Fruit fly (Drosophila melanogaster) whole organism, embryonic: Measurements from ENCODE around the gene vari.

Experiments
- CG11456 ChIP-seq: fragments of 200-800 bp; sonication (Bioruptor generic); IDR thresholded peaks from 3 replicates; pipeline ENCODE4 v1.3.6; 2022; ENCODE audit warnings: missing biosample characterization, missing genetic modification characterization
- CG11560 ChIP-seq: fragments of 200-800 bp; sonication (Bioruptor generic); IDR thresholded peaks from 3 replicates; pipeline ENCODE4 v1.3.6; 2022; ENCODE audit warnings: missing biosample characterization, missing genetic modification characterization
- CG12391 ChIP-seq: fragments of 200-800 bp; sonication (Bioruptor generic); optimal IDR thresholded peaks from 3 replicates; lab custom pipeline; 2018; ENCODE audit warnings: missing biosample characterization, mild to moderate bottlenecking, missing genetic modification characterization, moderate library complexity
- CG13424 ChIP-seq: fragments of 200-800 bp; sonication (Bioruptor generic); optimal IDR thresholded peaks from 2 replicates; lab custom pipeline; 2019; ENCODE audit warnings: missing biosample characterization, mild to moderate bottlenecking, missing genetic modification characterization, moderate library complexity
- CG13624 ChIP-seq: fragments of 200-800 bp; sonication (Bioruptor generic); optimal IDR thresholded peaks from 2 replicates; lab custom pipeline; 2016; ENCODE audit warnings: missing biosample characterization, missing genetic modification characterization
- CG14014 ChIP-seq: fragments of 200-800 bp; sonication (Bioruptor generic); IDR thresholded peaks from 2 replicates; pipeline ENCODE4 v1.3.6; 2022; ENCODE audit warnings: missing biosample characterization, missing genetic modification characterization
- CG15514 ChIP-seq: fragments of 200-800 bp; sonication (Bioruptor generic); optimal IDR thresholded peaks from 3 replicates; lab custom pipeline; 2017; ENCODE audit warnings: missing biosample characterization, missing genetic modification characterization, mild to moderate bottlenecking, moderate library complexity, missing genetic modification reagents
- CG17385 ChIP-seq: fragments of 200-800 bp; sonication (Bioruptor generic); optimal IDR thresholded peaks from 3 replicates; lab custom pipeline; 2018; ENCODE audit warnings: missing biosample characterization, mild to moderate bottlenecking, missing genetic modification characterization
- CG17568 ChIP-seq: fragments of 200-800 bp; sonication (Bioruptor generic); optimal IDR thresholded peaks from 2 replicates; lab custom pipeline; 2018; ENCODE audit warnings: missing biosample characterization, mild to moderate bottlenecking, missing genetic modification characterization, moderate library complexity
- CG2202 ChIP-seq: fragments of 200-800 bp; sonication (Bioruptor generic); optimal IDR thresholded peaks from 2 replicates; lab custom pipeline; 2018; ENCODE audit warnings: missing biosample characterization, mild to moderate bottlenecking, missing genetic modification characterization
- CG31224 ChIP-seq: fragments of 200-800 bp; sonication (Bioruptor generic); IDR thresholded peaks from 2 replicates; pipeline ENCODE4 v1.3.6; 2022; ENCODE audit warnings: missing biosample characterization, missing genetic modification characterization
- CG32532 ChIP-seq: fragments of 200-800 bp; sonication (Bioruptor generic); IDR thresholded peaks from 2 replicates; pipeline ENCODE4 v1.3.6; 2022; ENCODE audit warnings: missing biosample characterization, missing genetic modification characterization
- CG6791 ChIP-seq: fragments of 200-800 bp; sonication (Bioruptor generic); IDR thresholded peaks from 3 replicates; pipeline ENCODE4 v1.3.6; 2022; ENCODE audit warnings: missing biosample characterization, missing genetic modification characterization; ENCODE audit not compliant: partially characterized antibody
- CG7556 ChIP-seq: fragments of 200-800 bp; sonication (Bioruptor generic); optimal IDR thresholded peaks from 2 replicates; lab custom pipeline; 2017; ENCODE audit warnings: missing biosample characterization, mild to moderate bottlenecking, missing genetic modification characterization
- CG7839 ChIP-seq: fragments of 200-800 bp; sonication (Bioruptor generic); optimal IDR thresholded peaks from 3 replicates; lab custom pipeline; 2018; ENCODE audit warnings: missing biosample characterization, mild to moderate bottlenecking, missing genetic modification characterization, moderate library complexity
- CG7963 ChIP-seq: fragments of 200-800 bp; sonication (Bioruptor generic); IDR thresholded peaks from 3 replicates; pipeline ENCODE4 v1.3.6; 2022; ENCODE audit warnings: missing biosample characterization, missing genetic modification characterization; ENCODE audit not compliant: partially characterized antibody
- CG9437 ChIP-seq: fragments of 200-800 bp; sonication (Bioruptor generic); optimal IDR thresholded peaks from 2 replicates; lab custom pipeline; 2018; ENCODE audit warnings: missing biosample characterization, mild to moderate bottlenecking, missing genetic modification characterization
- CG9817 ChIP-seq: fragments of 200-800 bp; sonication (Bioruptor generic); optimal IDR thresholded peaks from 2 replicates; lab custom pipeline; 2018; ENCODE audit warnings: missing biosample characterization, mild to moderate bottlenecking, missing genetic modification characterization, moderate library complexity
- D ChIP-seq, 2 experiments: fragments of 200-800 bp in 1 of 2; fragments of >200 bp in 1 of 2; sonication (Bioruptor generic) in 1 of 2; optimal IDR thresholded peaks; 2 replicates in 1 of 2; 3 replicates in 1 of 2; lab custom pipeline; 2017; ENCODE audit warnings: mild to moderate bottlenecking in 1 of 2, missing biosample characterization in 1 of 2, missing genetic modification characterization in 1 of 2, missing genetic modification reagents in 1 of 2
- Dbx ChIP-seq: fragments of 200-800 bp; sonication (Bioruptor generic); IDR thresholded peaks from 3 replicates; pipeline ENCODE4 v1.3.6; 2022; ENCODE audit warnings: missing biosample characterization, missing genetic modification characterization
- Dll ChIP-seq: fragments of 200-800 bp; sonication (Bioruptor generic); IDR thresholded peaks from 4 replicates; pipeline ENCODE4 v1.3.6; 2022; ENCODE audit warnings: missing biosample characterization, missing genetic modification characterization; ENCODE audit not compliant: partially characterized antibody
- Eip74EF ChIP-seq, 2 experiments: fragments of 200-800 bp in 1 of 2; fragments of >200 bp in 1 of 2; sonication (Bioruptor generic) in 1 of 2; optimal IDR thresholded peaks; 2 replicates each; lab custom pipeline; 2017 to 2019; ENCODE audit warnings: missing biosample characterization in 2 of 2, missing genetic modification characterization in 2 of 2, mild to moderate bottlenecking in 1 of 2, moderate library complexity in 1 of 2
- HHEX ChIP-seq: fragments of 200-800 bp; sonication (Bioruptor generic); optimal IDR thresholded peaks from 3 replicates; lab custom pipeline; 2017; ENCODE audit warnings: missing biosample characterization, mild to moderate bottlenecking, missing genetic modification characterization, missing genetic modification reagents
- Hr3 ChIP-seq: fragments of 200-800 bp; sonication (Bioruptor generic); optimal IDR thresholded peaks from 3 replicates; lab custom pipeline; 2016; ENCODE audit warnings: missing biosample characterization, missing genetic modification characterization
- NFAT ChIP-seq: fragments of 200-800 bp; sonication (Bioruptor generic); IDR thresholded peaks from 2 replicates; pipeline ENCODE4 v1.3.6; 2022; ENCODE audit warnings: missing biosample characterization, missing genetic modification characterization
- Oaz ChIP-seq: fragments of 200-800 bp; sonication (Bioruptor generic); IDR thresholded peaks from 2 replicates; pipeline ENCODE4 v1.3.6; 2022; ENCODE audit warnings: missing biosample characterization, missing genetic modification characterization
- Rfx ChIP-seq: fragments of 200-800 bp; sonication (Bioruptor generic); IDR thresholded peaks from 2 replicates; pipeline ENCODE4 v1.3.6; 2022; ENCODE audit warnings: missing biosample characterization, missing genetic modification characterization
- abd-A ChIP-seq: fragments of 200-800 bp; sonication (Bioruptor generic); optimal IDR thresholded peaks from 3 replicates; lab custom pipeline; 2019; ENCODE audit warnings: missing biosample characterization, mild to moderate bottlenecking, missing genetic modification characterization, moderate library complexity
- amos ChIP-seq: fragments of 200-800 bp; sonication (Bioruptor generic); IDR thresholded peaks from 2 replicates; pipeline ENCODE4 v1.3.6; 2022; ENCODE audit warnings: missing biosample characterization, missing genetic modification characterization; ENCODE audit not compliant: partially characterized antibody
- bab2 ChIP-seq: fragments of 200-800 bp; sonication (Bioruptor generic); optimal IDR thresholded peaks from 2 replicates; lab custom pipeline; 2016; ENCODE audit warnings: missing biosample characterization, missing genetic modification characterization
- da ChIP-seq: fragments of 200-800 bp; sonication (Bioruptor generic); optimal IDR thresholded peaks from 2 replicates; lab custom pipeline; 2016; ENCODE audit warnings: missing biosample characterization, missing genetic modification characterization
- danr ChIP-seq: fragments of 200-800 bp; sonication (Bioruptor generic); IDR thresholded peaks from 2 replicates; pipeline ENCODE4 v1.3.6; 2022; ENCODE audit warnings: missing biosample characterization, missing genetic modification characterization
- en ChIP-seq: fragments of 200-800 bp; sonication (Bioruptor generic); optimal IDR thresholded peaks from 2 replicates; lab custom pipeline; 2016; ENCODE audit warnings: missing biosample characterization, missing genetic modification characterization
- knrl ChIP-seq: fragments of 200-800 bp; sonication (Bioruptor generic); IDR thresholded peaks from 3 replicates; pipeline ENCODE4 v1.3.6; 2022; ENCODE audit warnings: missing biosample characterization, missing genetic modification characterization; ENCODE audit not compliant: partially characterized antibody
- lola ChIP-seq, 3 experiments: fragments of >200 bp in 2 of 3; fragments of 200-800 bp in 1 of 3; sonication (Bioruptor generic) in 1 of 3; optimal IDR thresholded peaks; 2 replicates each; lab custom pipeline; 2017 to 2019; ENCODE audit warnings: missing biosample characterization in 3 of 3, missing genetic modification characterization in 3 of 3, mild to moderate bottlenecking in 1 of 3, moderate library complexity in 1 of 3
- mld ChIP-seq: fragments of 200-800 bp; sonication (Bioruptor generic); IDR thresholded peaks from 3 replicates; pipeline ENCODE4 v1.3.6; 2022; ENCODE audit warnings: missing biosample characterization, missing genetic modification characterization; ENCODE audit not compliant: partially characterized antibody
- org-1 ChIP-seq: fragments of 200-800 bp; sonication (Bioruptor generic); optimal IDR thresholded peaks from 2 replicates; lab custom pipeline; 2017; ENCODE audit warnings: missing biosample characterization, missing genetic modification characterization
- prd ChIP-seq, 3 experiments: fragments of >200 bp in 2 of 3; fragments of 200-800 bp in 1 of 3; sonication (Bioruptor generic) in 1 of 3; optimal IDR thresholded peaks in 2 of 3; IDR thresholded peaks in 1 of 3; 2 replicates in 2 of 3; 3 replicates in 1 of 3; pipeline versions ENCODE4 v1.3.6 to Lab custom; 2017 to 2022; ENCODE audit warnings: missing biosample characterization in 1 of 3, missing genetic modification characterization in 1 of 3
- psq ChIP-seq: fragments of 200-800 bp; sonication (Bioruptor generic); optimal IDR thresholded peaks from 2 replicates; lab custom pipeline; 2017; ENCODE audit warnings: missing biosample characterization, missing genetic modification characterization
- repo ChIP-seq: fragments of 200-800 bp; sonication (Bioruptor generic); optimal IDR thresholded peaks from 2 replicates; lab custom pipeline; 2016; ENCODE audit warnings: missing biosample characterization, missing genetic modification characterization
- sc ChIP-seq, 3 experiments: fragments of >200 bp in 2 of 3; fragments of 200-800 bp in 1 of 3; sonication (Bioruptor generic) in 1 of 3; optimal IDR thresholded peaks; 2 replicates in 2 of 3; 3 replicates in 1 of 3; lab custom pipeline; 2017; ENCODE audit warnings: mild to moderate bottlenecking in 1 of 3, missing biosample characterization in 1 of 3, missing genetic modification characterization in 1 of 3, missing genetic modification reagents in 1 of 3
- so ChIP-seq: fragments of 200-800 bp; sonication (Bioruptor generic); IDR thresholded peaks from 3 replicates; pipeline ENCODE4 v1.3.6; 2022; ENCODE audit warnings: missing biosample characterization, missing genetic modification characterization
- tll ChIP-seq, 2 experiments: fragments of 200-800 bp in 1 of 2; fragments of >200 bp in 1 of 2; sonication (Bioruptor generic) in 1 of 2; optimal IDR thresholded peaks; 2 replicates each; lab custom pipeline; 2017 to 2019; ENCODE audit warnings: missing biosample characterization in 2 of 2, missing genetic modification characterization in 2 of 2, mild to moderate bottlenecking in 1 of 2, moderate library complexity in 1 of 2
- twi ChIP-seq: fragments of 200-800 bp; optimal IDR thresholded peaks from 2 replicates; lab custom pipeline; 2019; ENCODE audit warnings: missing biosample characterization, mild to moderate bottlenecking, missing genetic modification characterization, moderate library complexity
- zen ChIP-seq: fragments of 200-800 bp; sonication (Bioruptor generic); optimal IDR thresholded peaks from 3 replicates; lab custom pipeline; 2018; ENCODE audit warnings: missing biosample characterization, mild to moderate bottlenecking, missing genetic modification characterization, moderate library complexity

The vari gene

DNA sequence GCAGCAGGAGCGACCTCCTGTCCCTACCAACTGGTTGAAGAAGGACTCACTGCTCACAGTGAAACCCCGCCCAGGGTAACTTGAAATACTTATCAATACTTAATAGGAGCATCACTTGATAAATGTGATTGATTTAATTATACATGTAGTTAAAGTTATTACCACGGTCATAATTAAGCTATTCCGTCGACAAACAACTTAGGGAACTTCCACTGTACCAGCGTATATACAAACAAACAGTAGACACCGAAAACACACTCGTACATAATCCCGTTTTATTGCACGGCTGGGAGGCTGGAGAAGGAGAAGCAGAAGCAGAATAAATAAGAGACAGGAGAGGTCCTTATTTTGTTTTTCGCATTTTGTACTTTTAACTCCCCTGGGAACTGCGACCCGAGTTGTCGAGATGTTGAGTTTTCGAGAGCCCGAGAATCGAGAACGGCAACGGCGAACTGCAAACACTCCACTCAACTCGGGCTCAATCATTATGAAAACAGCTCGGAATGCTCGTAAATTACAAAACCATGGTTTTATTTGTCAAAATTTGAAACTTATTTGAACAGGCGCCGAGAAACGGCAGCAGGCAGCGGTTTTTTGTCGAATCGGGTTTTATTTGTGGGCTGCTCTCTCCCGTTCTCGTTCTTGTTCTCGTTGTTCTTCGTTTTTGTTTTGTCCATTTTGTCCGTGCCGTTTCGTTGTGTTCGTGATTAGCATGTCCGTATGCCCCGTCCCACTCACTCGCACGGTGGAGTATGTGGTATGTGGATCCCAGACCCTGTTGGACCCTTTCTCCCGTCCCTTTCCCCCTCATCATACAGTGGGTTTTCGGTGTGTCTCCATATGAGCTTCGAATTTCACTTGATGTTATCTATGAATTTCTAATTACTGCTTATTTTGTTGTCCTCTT, 3.4 kb upstream of the vari start (continued):
- TF ChIP-seq bab2 (GFP tag; lab: Kevin White, UChicago): peak; percentile 74
- TF ChIP-seq CG13624: peak; percentile 86
- peak; percentile 77 for TF ChIP-seq CG12391
- peak; percentile 78 for TF ChIP-seq HHEX (GFP tag; lab: Kevin White, UChicago)
- peak; percentile 36 for TF ChIP-seq repo (GFP tag; lab: Kevin White, UChicago)
- TF ChIP-seq CG14014: peak; percentile 82
- TF ChIP-seq twi (tag; lab: Kevin White, UChicago): no peak
- peak in 1 of 3 experiments; percentile 59 for TF ChIP-seq lola (GFP tag; optimal IDR thresholded peaks at IDR 0.05; lab: Kevin White, UChicago)
- TF ChIP-seq Hr3 (GFP tag; lab: Kevin White, UChicago): peak; percentile 60
- no peak for TF ChIP-seq Dll
- TF ChIP-seq CG11456: peak; percentile 78
- TF ChIP-seq CG11560 (tag; lab: Robert Waterston, UW): peak; percentile 61; the same call in 2 of the 3 replicates
- TF ChIP-seq knrl: no peak
- no peak for TF ChIP-seq CG6791 (GFP tag; lab: Robert Waterston, UW)
- peak; percentile 85 for TF ChIP-seq CG7839 (tag; lab: Kevin White, UChicago)
- no peak for TF ChIP-seq amos
- peak; percentile 86 for TF ChIP-seq CG7556
- TF ChIP-seq org-1 (GFP tag; lab: Kevin White, UChicago): peak; percentile 74
- TF ChIP-seq abd-A (tag; lab: Kevin White, UChicago): peak; percentile 97
- TF ChIP-seq D (optimal IDR thresholded peaks at IDR 0.05; lab: Kevin White, UChicago): no peak
- peak; percentile 36 for TF ChIP-seq D (GFP tag; optimal IDR thresholded peaks at IDR 0.05; lab: Kevin White, UChicago)
- TF ChIP-seq CG17385 (GFP tag; lab: Kevin White, UChicago): peak; percentile 65
- peak; percentile 73 for TF ChIP-seq NFAT (GFP tag; lab: Robert Waterston, UW)
- TF ChIP-seq da: peak; percentile 43
- TF ChIP-seq CG9817 (tag; lab: Kevin White, UChicago): peak; percentile 81
- TF ChIP-seq Rfx: peak; percentile 87
- TF ChIP-seq CG2202 (tag; lab: Kevin White, UChicago): peak; percentile 30
- TF ChIP-seq psq (GFP tag; lab: Kevin White, UChicago): peak; percentile 73
- 0 out of 2 replicates have a peak, but pooled peaks have one; percentile 29 for TF ChIP-seq danr (GFP tag; lab: Robert Waterston, UW)
- no peak for TF ChIP-seq prd (optimal IDR thresholded peaks at IDR 0.05; lab: Kevin White, UChicago)
- peak; percentile 80 for TF ChIP-seq prd (GFP tag; IDR thresholded peaks at IDR 0.05; lab: Robert Waterston, UW)
- peak; percentile 97 for TF ChIP-seq CG31224
- peak; percentile 85 for TF ChIP-seq Dbx (GFP tag; lab: Robert Waterston, UW)
- peak; percentile 67 for TF ChIP-seq CG13424 (tag; lab: Kevin White, UChicago)
- TF ChIP-seq CG7963 (GFP tag; lab: Robert Waterston, UW): no peak
- peak; percentile 41 for TF ChIP-seq CG9437
- no peak for TF ChIP-seq sc (optimal IDR thresholded peaks at IDR 0.05; lab: Kevin White, UChicago)
- TF ChIP-seq sc (GFP tag; optimal IDR thresholded peaks at IDR 0.05; lab: Kevin White, UChicago): no peak
- TF ChIP-seq mld (GFP tag; lab: Robert Waterston, UW): no peak
- TF ChIP-seq CG17568 (GFP tag; lab: Kevin White, UChicago): peak; percentile 46
- peak in 1 of 2 experiments; percentile 59 for TF ChIP-seq tll (GFP tag; optimal IDR thresholded peaks at IDR 0.05; lab: Kevin White, UChicago)
- peak; percentile 87 for TF ChIP-seq CG32532 (GFP tag; lab: Robert Waterston, UW)
- TF ChIP-seq CG15514 (GFP tag; lab: Kevin White, UChicago): peak; percentile 77
- no peak for TF ChIP-seq Eip74EF (GFP tag; optimal IDR thresholded peaks at IDR 0.05; lab: Kevin White, UChicago)
- 0 out of 3 replicates have a peak, but pooled peaks have one; percentile 70 for TF ChIP-seq so (GFP tag; lab: Robert Waterston, UW)
- TF ChIP-seq zen (tag; lab: Kevin White, UChicago): peak; percentile 62
- TF ChIP-seq Oaz: peak; percentile 68
- TF ChIP-seq en (GFP tag; lab: Kevin White, UChicago): peak; percentile 71
